Worm (Caenorhabditis elegans): ENCODE results near the gene fbxb-53.
"Not testable (repeated sequence)": the region's sequence is repeated elsewhere in the genome, so short reads cannot be mapped to it uniquely, and the experiment has no call there.

The fbxb-53 gene

ce11 chrII:1775234-1775633, 18.6 kb downstream of the fbxb-53 start, which contains the start of gene F36H5.14:
F36H5.14 (plus strand) TSS chrII:1775534.
- TF ChIP-seq M03D4.4, nhr-28, mls-2 (tag; optimal IDR thresholded peaks at IDR 0.05): not testable (repeated sequence)

ce11 chrII:1782474-1782873, 25.8 kb downstream of the fbxb-53 start, which contains the start of gene math-4:
math-4 (minus strand) TSS chrII:1782574.
- no peak for TF ChIP-seq nhr-237 (tag; optimal IDR thresholded peaks at IDR 0.05)
- TF ChIP-seq nhr-76 (tag; optimal IDR thresholded peaks at IDR 0.05) = no peak
- no peak for TF ChIP-seq unc-120 (tag; optimal IDR thresholded peaks at IDR 0.05; ENCODE audit: poor library complexity, severe bottlenecking)
- TF ChIP-seq lin-13 (tag; optimal IDR thresholded peaks at IDR 0.05) = no peak
- no peak for TF ChIP-seq bed-3 (GFP tag; optimal IDR thresholded peaks at IDR 0.05)
- TF ChIP-seq M03D4.4 (tag; optimal IDR thresholded peaks at IDR 0.05) = no peak
- no peak for TF ChIP-seq snpc-4 (tag; optimal IDR thresholded peaks at IDR 0.05)
- no peak for TF ChIP-seq flh-1 (GFP tag; optimal IDR thresholded peaks at IDR 0.05)

DNA sequence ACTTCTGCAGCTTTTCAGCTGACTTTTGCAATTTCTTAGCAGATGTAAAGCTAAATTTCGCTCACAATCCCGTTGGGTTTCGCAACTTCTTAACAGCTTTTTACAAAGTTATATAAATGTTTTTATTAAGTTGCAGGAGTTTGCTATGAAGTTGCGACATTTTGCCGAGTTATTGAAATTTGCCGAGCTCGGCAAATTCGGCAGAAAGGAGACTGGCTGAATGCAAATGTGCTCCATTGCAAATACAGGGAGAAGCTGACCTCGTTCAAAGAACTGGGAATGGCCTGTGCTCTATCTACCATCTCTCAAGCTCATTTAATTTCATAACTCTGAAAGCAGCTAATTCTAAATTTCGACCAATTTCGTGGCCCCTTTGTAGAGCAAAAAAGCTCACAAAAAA, 28.1 kb downstream of the fbxb-53 start, which contains the start of gene C08F1.11:
TSS of gene C08F1.11 (minus strand) at position 101 of the 400 bp plus-strand sequence.
- TF ChIP-seq sptf-1 (tag; optimal IDR thresholded peaks at IDR 0.05) (no peak), blmp-1 (tag; optimal IDR thresholded peaks at IDR 0.05) (no peak), hlh-1 (tag; optimal IDR thresholded peaks at IDR 0.05) (no peak), tbx-8 (GFP tag; optimal IDR thresholded peaks at IDR 0.05) (no peak), ham-2 (GFP tag; optimal IDR thresholded peaks at IDR 0.05) (no peak), unc-120 (tag; optimal IDR thresholded peaks at IDR 0.05; ENCODE audit: poor library complexity, severe bottlenecking) (no peak), ztf-11 (tag; optimal IDR thresholded peaks at IDR 0.05) (no peak), ces-1 (GFP tag; optimal IDR thresholded peaks at IDR 0.05) (no peak), drap-1 (GFP tag; optimal IDR thresholded peaks at IDR 0.05) (no peak), nhr-237 (tag; optimal IDR thresholded peaks at IDR 0.05) (no peak), lin-13 (tag; optimal IDR thresholded peaks at IDR 0.05) (no peak), M03D4.4 (tag; optimal IDR thresholded peaks at IDR 0.05) (no peak), bed-3 (GFP tag; optimal IDR thresholded peaks at IDR 0.05) (no peak), flh-1 (GFP tag; optimal IDR thresholded peaks at IDR 0.05) (no peak), unc-62 (GFP tag; optimal IDR thresholded peaks at IDR 0.05) (no peak), elt-1 (tag; optimal IDR thresholded peaks at IDR 0.05; ENCODE audit: borderline replicate concordance, insufficient read depth) (no peak)

- TF ChIP-seq unc-39 (tag; optimal IDR thresholded peaks at IDR 0.05) (no peak), unc-120 (tag; optimal IDR thresholded peaks at IDR 0.05; ENCODE audit: poor library complexity, severe bottlenecking) (no peak), nhr-28 (tag; optimal IDR thresholded peaks at IDR 0.05) (no peak), lin-32 (GFP tag; optimal IDR thresholded peaks at IDR 0.05) (no peak), elt-3 (tag; optimal IDR thresholded peaks at IDR 0.05) (no peak), sptf-1 (tag; optimal IDR thresholded peaks at IDR 0.05) (no peak), mls-2 (tag; optimal IDR thresholded peaks at IDR 0.05) (no peak), nhr-2 (tag; optimal IDR thresholded peaks at IDR 0.05) (no peak)
Observed at ce11 chrII:1786209-1786608, 29.5 kb downstream of the fbxb-53 start, which contains the start of gene C08F1.10. C08F1.10 (minus strand) TSS chrII:1786309.

DNA sequence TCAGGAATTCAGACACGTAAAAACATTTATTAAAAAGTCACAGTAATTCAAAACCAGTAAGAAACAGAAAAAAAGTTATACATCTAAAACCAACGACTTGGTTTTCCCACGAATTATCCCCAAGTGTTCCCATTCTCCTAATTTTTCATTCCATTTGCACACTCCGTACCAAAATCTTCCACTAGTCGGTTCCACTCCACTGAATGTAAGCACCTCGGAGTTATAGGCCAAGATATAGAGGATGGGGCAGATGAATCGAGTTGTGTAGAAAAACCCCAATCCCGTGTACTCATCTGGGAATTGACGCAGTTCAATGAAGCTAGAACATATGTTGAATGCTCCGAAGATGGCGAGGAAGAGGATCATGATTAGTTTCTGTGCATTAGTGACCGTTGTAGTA, 30.5 kb downstream of the fbxb-53 start:
- TF ChIP-seq ces-1 (GFP tag; optimal IDR thresholded peaks at IDR 0.05) = no peak
- TF ChIP-seq ceh-83 (GFP tag; optimal IDR thresholded peaks at IDR 0.05) = no peak
- no peak for TF ChIP-seq elt-1 (tag; optimal IDR thresholded peaks at IDR 0.05; ENCODE audit: borderline replicate concordance, insufficient read depth)
- no peak for TF ChIP-seq flh-1 (GFP tag; optimal IDR thresholded peaks at IDR 0.05)
- no peak for TF ChIP-seq snpc-4 (tag; optimal IDR thresholded peaks at IDR 0.05)
- no peak for TF ChIP-seq blmp-1 (tag; optimal IDR thresholded peaks at IDR 0.05)
- no peak for TF ChIP-seq M03D4.4 (tag; optimal IDR thresholded peaks at IDR 0.05)
- TF ChIP-seq mls-2 (tag; optimal IDR thresholded peaks at IDR 0.05) = no peak
- TF ChIP-seq unc-120 (tag; optimal IDR thresholded peaks at IDR 0.05; ENCODE audit: poor library complexity, severe bottlenecking) = no peak
- no peak for TF ChIP-seq mab-5 (tag; optimal IDR thresholded peaks at IDR 0.05)

DNA sequence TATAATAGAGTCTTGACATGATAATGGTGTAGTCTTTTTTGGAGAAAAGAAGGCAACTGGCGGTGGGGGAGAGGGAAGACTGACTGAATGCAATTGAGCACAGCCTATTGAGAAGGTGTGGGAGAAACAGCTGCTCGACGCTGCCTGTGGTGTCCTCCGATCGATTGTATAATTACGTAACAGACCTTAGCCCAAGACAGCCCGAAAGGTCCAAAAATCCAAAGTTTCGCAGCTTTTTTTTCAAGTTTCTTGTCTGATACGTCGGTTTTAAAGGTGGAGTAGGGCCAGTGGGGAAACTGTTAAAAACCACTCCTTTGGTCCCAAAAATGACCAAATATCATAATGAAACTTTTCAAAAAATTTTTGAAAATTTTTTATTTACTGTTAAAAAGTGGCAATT, 31.4 kb downstream of the fbxb-53 start, which contains the start of the genes C08F1.6 and fbxb-13:
TSS of gene C08F1.6 (minus strand) at position 101 of the 400 bp plus-strand sequence.
TSS of gene fbxb-13 (plus strand) at position 191 of the 400 bp plus-strand sequence.
- peak; percentile 15 for TF ChIP-seq lin-32 (GFP tag; optimal IDR thresholded peaks at IDR 0.05)
- no peak for TF ChIP-seq nhr-28 (tag; optimal IDR thresholded peaks at IDR 0.05)
- TF ChIP-seq nhr-12 (tag; optimal IDR thresholded peaks at IDR 0.05) = no peak
- no peak for TF ChIP-seq ham-2 (GFP tag; optimal IDR thresholded peaks at IDR 0.05)
- TF ChIP-seq ces-1 (GFP tag; optimal IDR thresholded peaks at IDR 0.05) = no peak
- no peak for TF ChIP-seq pha-4 (tag; optimal IDR thresholded peaks at IDR 0.05)
- TF ChIP-seq ceh-43 (GFP tag; optimal IDR thresholded peaks at IDR 0.05) = no peak
- TF ChIP-seq hlh-1 (tag; optimal IDR thresholded peaks at IDR 0.05) = peak; percentile 0
- peak; percentile 48 for TF ChIP-seq cnd-1 (tag; optimal IDR thresholded peaks at IDR 0.05)

Data from whole organism, mixed stage, embryonic.